Fruit fly (Drosophila melanogaster) whole organism, embryonic: ENCODE results near the gene udt.

Source experiments
- Atf-2 ChIP-seq: fragments of 200-800 bp; sonication (Bioruptor generic); optimal IDR thresholded peaks from 2 replicates; lab custom pipeline; 2016; ENCODE audit warnings: missing biosample characterization, missing genetic modification characterization
- CG10274 ChIP-seq: fragments of 200-800 bp; sonication (Bioruptor generic); optimal IDR thresholded peaks from 3 replicates; lab custom pipeline; 2017; ENCODE audit warnings: missing biosample characterization, mild to moderate bottlenecking, missing genetic modification characterization
- CG10565 ChIP-seq: fragments of 200-800 bp; sonication (Bioruptor generic); optimal IDR thresholded peaks from 3 replicates; lab custom pipeline; 2016; ENCODE audit warnings: missing biosample characterization, mild to moderate bottlenecking, missing genetic modification characterization
- CG10654 ChIP-seq: fragments of 200-800 bp; sonication (Bioruptor generic); optimal IDR thresholded peaks from 2 replicates; lab custom pipeline; 2016; ENCODE audit warnings: missing biosample characterization, missing genetic modification characterization
- CG11695 ChIP-seq: fragments of 200-800 bp; sonication (Bioruptor generic); IDR thresholded peaks from 3 replicates; pipeline ENCODE4 v1.3.6; 2022; ENCODE audit warnings: missing biosample characterization, missing genetic modification characterization
- CG16813 ChIP-seq: fragments of 200-800 bp; sonication (Bioruptor generic); IDR thresholded peaks from 3 replicates; pipeline ENCODE4 v1.3.6; 2022; ENCODE audit warnings: missing biosample characterization, missing genetic modification characterization; ENCODE audit not compliant: partially characterized antibody
- CG17359 ChIP-seq: fragments of 200-800 bp; sonication (Bioruptor generic); optimal IDR thresholded peaks from 3 replicates; lab custom pipeline; 2018; ENCODE audit warnings: missing biosample characterization, mild to moderate bottlenecking, missing genetic modification characterization, moderate library complexity
- CG2120 ChIP-seq: fragments of 200-800 bp; sonication (Bioruptor generic); optimal IDR thresholded peaks from 3 replicates; lab custom pipeline; 2016; ENCODE audit warnings: missing biosample characterization, missing genetic modification characterization
- CG31441 ChIP-seq: fragments of 200-800 bp; sonication (Bioruptor generic); IDR thresholded peaks from 2 replicates; pipeline ENCODE4 v1.3.6; 2022; ENCODE audit warnings: missing biosample characterization, missing genetic modification characterization
- CG4707 ChIP-seq: fragments of 200-800 bp; sonication (Bioruptor generic); optimal IDR thresholded peaks from 2 replicates; lab custom pipeline; 2018; ENCODE audit warnings: missing biosample characterization, mild to moderate bottlenecking, missing genetic modification characterization, moderate library complexity
- CG4854 ChIP-seq: fragments of 200-800 bp; sonication (Bioruptor generic); optimal IDR thresholded peaks from 2 replicates; lab custom pipeline; 2016; ENCODE audit warnings: missing biosample characterization, missing genetic modification characterization, inconsistent platforms
- CG5953 ChIP-seq: fragments of 200-800 bp; sonication (Bioruptor generic); IDR thresholded peaks from 2 replicates; pipeline ENCODE4 v1.3.6; 2022; ENCODE audit warnings: missing biosample characterization, missing genetic modification characterization
- CG6654 ChIP-seq: fragments of 200-800 bp; sonication (Bioruptor generic); optimal IDR thresholded peaks from 2 replicates; lab custom pipeline; 2017; ENCODE audit warnings: missing biosample characterization, mild to moderate bottlenecking, missing genetic modification characterization
- CG6854 ChIP-seq: fragments of 200-800 bp; sonication (Bioruptor generic); optimal IDR thresholded peaks from 3 replicates; lab custom pipeline; 2017; ENCODE audit warnings: missing biosample characterization, mild to moderate bottlenecking, missing genetic modification characterization
- CG7987 ChIP-seq: fragments of 200-800 bp; sonication (Bioruptor generic); optimal IDR thresholded peaks from 2 replicates; lab custom pipeline; 2018; ENCODE audit warnings: missing biosample characterization, mild to moderate bottlenecking, missing genetic modification characterization, moderate library complexity
- CG8944 ChIP-seq: fragments of 200-800 bp; sonication (Bioruptor generic); optimal IDR thresholded peaks from 3 replicates; lab custom pipeline; 2016; ENCODE audit warnings: missing biosample characterization, missing genetic modification characterization
- CG9437 ChIP-seq: fragments of 200-800 bp; sonication (Bioruptor generic); optimal IDR thresholded peaks from 2 replicates; lab custom pipeline; 2018; ENCODE audit warnings: missing biosample characterization, mild to moderate bottlenecking, missing genetic modification characterization
- CoRest ChIP-seq: fragments of 200-800 bp; sonication (Bioruptor generic); optimal IDR thresholded peaks from 3 replicates; lab custom pipeline; 2018; ENCODE audit warnings: missing biosample characterization, mild to moderate bottlenecking, missing genetic modification characterization, moderate library complexity
- Dip3 ChIP-seq: fragments of 200-800 bp; sonication (Bioruptor generic); optimal IDR thresholded peaks from 3 replicates; lab custom pipeline; 2016; ENCODE audit warnings: missing biosample characterization, missing genetic modification characterization
- E2f1 ChIP-seq: fragments of 200-800 bp; sonication (Bioruptor generic); IDR thresholded peaks from 2 replicates; pipeline ENCODE4 v1.3.6; 2022; ENCODE audit warnings: missing biosample characterization, missing genetic modification characterization
- Gug ChIP-seq: fragments of 200-800 bp; sonication (Bioruptor generic); IDR thresholded peaks from 4 replicates; pipeline ENCODE4 v1.3.6; 2022; ENCODE audit warnings: missing biosample characterization, missing genetic modification characterization
- H2.0 ChIP-seq: fragments of 200-800 bp; sonication (Bioruptor generic); IDR thresholded peaks from 2 replicates; pipeline ENCODE4 v1.3.6; 2022; ENCODE audit warnings: missing biosample characterization, missing genetic modification characterization
- HHEX ChIP-seq: fragments of 200-800 bp; sonication (Bioruptor generic); optimal IDR thresholded peaks from 3 replicates; lab custom pipeline; 2017; ENCODE audit warnings: missing biosample characterization, mild to moderate bottlenecking, missing genetic modification characterization, missing genetic modification reagents
- HLH4C ChIP-seq: fragments of 200-800 bp; sonication (Bioruptor generic); IDR thresholded peaks from 3 replicates; pipeline ENCODE4 v1.3.6; 2022; ENCODE audit warnings: missing biosample characterization, missing genetic modification characterization; ENCODE audit not compliant: partially characterized antibody
- Hmx ChIP-seq: fragments of 200-800 bp; sonication (Bioruptor generic); optimal IDR thresholded peaks from 2 replicates; lab custom pipeline; 2016; ENCODE audit warnings: missing biosample characterization, missing genetic modification characterization
- Hsf ChIP-seq: fragments of 200-800 bp; sonication (Bioruptor generic); optimal IDR thresholded peaks from 3 replicates; lab custom pipeline; 2016; ENCODE audit warnings: missing biosample characterization, missing genetic modification characterization
- MTF-1 ChIP-seq: fragments of 200-800 bp; sonication (Bioruptor generic); optimal IDR thresholded peaks from 2 replicates; lab custom pipeline; 2018; ENCODE audit warnings: missing biosample characterization, mild to moderate bottlenecking, missing genetic modification characterization, borderline replicate concordance
- Sox102F ChIP-seq: fragments of 200-800 bp; sonication (Bioruptor generic); optimal IDR thresholded peaks from 2 replicates; lab custom pipeline; 2018; ENCODE audit warnings: missing biosample characterization, mild to moderate bottlenecking, missing genetic modification characterization, moderate library complexity
- Sry-δ ChIP-seq: fragments of 200-800 bp; sonication (Bioruptor generic); optimal IDR thresholded peaks from 2 replicates; lab custom pipeline; 2016; ENCODE audit warnings: missing biosample characterization, missing genetic modification characterization
- YL-1 ChIP-seq: fragments of 200-800 bp; sonication (Bioruptor generic); optimal IDR thresholded peaks from 3 replicates; lab custom pipeline; 2017; ENCODE audit warnings: missing biosample characterization, mild to moderate bottlenecking, missing genetic modification characterization
- ara ChIP-seq: fragments of 200-800 bp; sonication (Bioruptor generic); IDR thresholded peaks from 2 replicates; pipeline ENCODE4 v1.3.6; 2022; ENCODE audit warnings: missing biosample characterization, missing genetic modification characterization
- ase ChIP-seq: fragments of 200-800 bp; sonication (Bioruptor generic); IDR thresholded peaks from 3 replicates; pipeline ENCODE4 v1.3.6; 2022; ENCODE audit warnings: missing biosample characterization, missing genetic modification characterization
- bbx ChIP-seq: fragments of 200-800 bp; sonication (Bioruptor generic); IDR thresholded peaks from 2 replicates; pipeline ENCODE4 v1.3.6; 2022; ENCODE audit warnings: missing biosample characterization, missing genetic modification characterization; ENCODE audit not compliant: partially characterized antibody
- br ChIP-seq: fragments of >200 bp; optimal IDR thresholded peaks from 2 replicates; lab custom pipeline; 2017
- caup ChIP-seq: fragments of 200-800 bp; sonication (Bioruptor generic); optimal IDR thresholded peaks from 3 replicates; lab custom pipeline; 2017; ENCODE audit warnings: missing biosample characterization, mild to moderate bottlenecking, missing genetic modification characterization, moderate library complexity; ENCODE audit not compliant: severe bottlenecking
- crol ChIP-seq: fragments of 200-800 bp; sonication (Bioruptor generic); IDR thresholded peaks from 2 replicates; pipeline ENCODE4 v1.3.6; 2022; ENCODE audit warnings: missing biosample characterization, missing genetic modification characterization
- fru ChIP-seq: fragments of >200 bp; optimal IDR thresholded peaks from 2 replicates; lab custom pipeline; 2017
- h ChIP-seq: fragments of >200 bp; optimal IDR thresholded peaks from 2 replicates; lab custom pipeline; 2017
- inv ChIP-seq: fragments of 200-800 bp; sonication (Bioruptor generic); IDR thresholded peaks from 2 replicates; pipeline ENCODE4 v1.3.6; 2022; ENCODE audit warnings: missing biosample characterization, missing genetic modification characterization; ENCODE audit not compliant: partially characterized antibody
- knrl ChIP-seq: fragments of 200-800 bp; sonication (Bioruptor generic); IDR thresholded peaks from 3 replicates; pipeline ENCODE4 v1.3.6; 2022; ENCODE audit warnings: missing biosample characterization, missing genetic modification characterization; ENCODE audit not compliant: partially characterized antibody
- p53 ChIP-seq: fragments of 200-800 bp; sonication (Bioruptor generic); optimal IDR thresholded peaks from 2 replicates; lab custom pipeline; 2016; ENCODE audit warnings: missing biosample characterization, missing genetic modification characterization
- peb ChIP-seq: fragments of 200-800 bp; sonication (Bioruptor generic); IDR thresholded peaks from 2 replicates; pipeline ENCODE4 v1.3.6; 2022; ENCODE audit warnings: missing biosample characterization, missing genetic modification characterization
- pnt ChIP-seq: fragments of 200-800 bp; sonication (Bioruptor generic); optimal IDR thresholded peaks from 3 replicates; lab custom pipeline; 2016; ENCODE audit warnings: missing biosample characterization, missing genetic modification characterization
- schlank ChIP-seq: fragments of 200-800 bp; sonication (Bioruptor generic); optimal IDR thresholded peaks from 2 replicates; lab custom pipeline; 2018; ENCODE audit warnings: missing biosample characterization, mild to moderate bottlenecking, missing genetic modification characterization
- sens-2 ChIP-seq: fragments of 200-800 bp; sonication (Bioruptor generic); IDR thresholded peaks from 2 replicates; pipeline ENCODE4 v1.3.6; 2022; ENCODE audit warnings: missing biosample characterization, missing genetic modification characterization
- seq ChIP-seq: fragments of 200-800 bp; sonication (Bioruptor generic); IDR thresholded peaks from 2 replicates; pipeline ENCODE4 v1.3.6; 2022; ENCODE audit warnings: missing biosample characterization, missing genetic modification characterization
- slp2 ChIP-seq: fragments of 200-800 bp; sonication (Bioruptor generic); optimal IDR thresholded peaks from 2 replicates; lab custom pipeline; 2016; ENCODE audit warnings: missing biosample characterization, missing genetic modification characterization
- tx ChIP-seq: fragments of 200-800 bp; sonication (Bioruptor generic); optimal IDR thresholded peaks from 2 replicates; lab custom pipeline; 2016; ENCODE audit warnings: missing biosample characterization, missing genetic modification characterization
- vvl ChIP-seq: fragments of 200-800 bp; sonication (Bioruptor generic); IDR thresholded peaks from 2 replicates; pipeline ENCODE4 v1.3.6; 2022; ENCODE audit warnings: missing biosample characterization, missing genetic modification characterization

udt gene

dm6 chr3R:23782456-23783402 lies 19.7 kb upstream of the udt start (continued):
- TF ChIP-seq Dip3 (GFP tag; lab: Kevin White, UChicago), result peak; percentile 19
- peak; percentile 62 for TF ChIP-seq sens-2 (GFP tag; lab: Robert Waterston, UW)
- no peak for TF ChIP-seq knrl
- TF ChIP-seq Gug (GFP tag; lab: Robert Waterston, UW), result peak; percentile 68; the same call in 3 of the 4 replicates
- TF ChIP-seq Hsf, result peak; percentile 90
- peak; percentile 23 for TF ChIP-seq CG2120 (GFP tag; lab: Kevin White, UChicago)
- peak; percentile 63 for TF ChIP-seq CG4854 (GFP tag; lab: Kevin White, UChicago)
- no peak for TF ChIP-seq h (lab: Kevin White, UChicago)
- peak; percentile 77 for TF ChIP-seq crol (GFP tag; lab: Robert Waterston, UW)
- TF ChIP-seq HHEX (GFP tag; lab: Kevin White, UChicago), result peak; percentile 77
- peak; percentile 85 for TF ChIP-seq H2.0 (GFP tag; lab: Robert Waterston, UW)
- TF ChIP-seq CG10654 (GFP tag; lab: Kevin White, UChicago), result peak; percentile 76
- no peak for TF ChIP-seq CG16813 (GFP tag; lab: Robert Waterston, UW)
- TF ChIP-seq slp2 (GFP tag; lab: Kevin White, UChicago), result peak; percentile 85
- TF ChIP-seq caup, result peak; percentile 81
- TF ChIP-seq CG10565 (GFP tag; lab: Kevin White, UChicago), result peak; percentile 66
- peak; percentile 94 for TF ChIP-seq vvl
- no peak for TF ChIP-seq bbx (GFP tag; lab: Robert Waterston, UW)
- TF ChIP-seq CG5953 (GFP tag; lab: Robert Waterston, UW), result peak; percentile 71
- peak; percentile 30; the same call in 1 of the 2 replicates for TF ChIP-seq seq
- TF ChIP-seq CG6854 (GFP tag; lab: Kevin White, UChicago), result peak; percentile 43
- no peak for TF ChIP-seq br
- peak; percentile 61; the same call in 2 of the 3 replicates for TF ChIP-seq ase (GFP tag; lab: Robert Waterston, UW)
- TF ChIP-seq CG10274 (GFP tag; lab: Kevin White, UChicago), result peak; percentile 44
- TF ChIP-seq Sry-δ (GFP tag; lab: Kevin White, UChicago), result peak; percentile 27
- no peak for TF ChIP-seq inv (GFP tag; lab: Robert Waterston, UW)
- TF ChIP-seq CG9437 (GFP tag; lab: Kevin White, UChicago), result peak; percentile 83
- peak; percentile 84 for TF ChIP-seq peb
- TF ChIP-seq CG31441, result peak; percentile 94
- TF ChIP-seq CG17359, result peak; percentile 91
- TF ChIP-seq schlank (tag; lab: Kevin White, UChicago), result peak; percentile 74
- TF ChIP-seq MTF-1 (GFP tag; lab: Kevin White, UChicago), result peak; percentile 77
- peak; percentile 81 for TF ChIP-seq pnt (GFP tag; lab: Kevin White, UChicago)
- TF ChIP-seq Sox102F (GFP tag; lab: Kevin White, UChicago), result peak; percentile 94
- peak; percentile 82 for TF ChIP-seq Atf-2 (GFP tag; lab: Kevin White, UChicago)
- peak; percentile 78 for TF ChIP-seq E2f1 (GFP tag; lab: Robert Waterston, UW)
- peak; percentile 93 for TF ChIP-seq ara (GFP tag; lab: Robert Waterston, UW)
- TF ChIP-seq Hmx (GFP tag; lab: Kevin White, UChicago), result peak; percentile 47
- peak; percentile 73 for TF ChIP-seq CG8944 (GFP tag; lab: Kevin White, UChicago)
- TF ChIP-seq YL-1 (GFP tag; lab: Kevin White, UChicago), result peak; percentile 39
- TF ChIP-seq HLH4C (GFP tag; lab: Robert Waterston, UW), result no peak
- TF ChIP-seq fru (lab: Kevin White, UChicago), result no peak
- TF ChIP-seq p53 (GFP tag; lab: Kevin White, UChicago), result peak; percentile 29
- peak; percentile 72 for TF ChIP-seq tx (GFP tag; lab: Kevin White, UChicago)
- TF ChIP-seq CG11695 (GFP tag; lab: Robert Waterston, UW), result peak; percentile 74
- peak; percentile 88 for TF ChIP-seq CG7987 (GFP tag; lab: Kevin White, UChicago)
- peak; percentile 65 for TF ChIP-seq CG6654
- TF ChIP-seq CG4707, result peak; percentile 72
- peak; percentile 89 for TF ChIP-seq CoRest (tag; lab: Kevin White, UChicago)
